Fruit fly (Drosophila melanogaster) whole organism, wandering third instar larva: ENCODE results near the gene CG3566.

Experiments used
- CrebA ChIP-seq: fragments of 200-800 bp; sonication (Bioruptor generic); optimal IDR thresholded peaks from 2 replicates; lab custom pipeline; 2016; ENCODE audit warnings: missing biosample characterization, mild to moderate bottlenecking, missing genetic modification characterization, borderline replicate concordance
- Vsx2 ChIP-seq: fragments of 200-300, 225-300 bp; sonication (Bioruptor generic); optimal IDR thresholded peaks from 2 replicates; lab custom pipeline; 2018; ENCODE audit warnings: missing biosample characterization, missing genetic modification characterization; ENCODE audit not compliant: partially characterized antibody
- pan ChIP-seq: fragments of >200 bp; optimal IDR thresholded peaks from 2 replicates; lab custom pipeline; 2017
- sv ChIP-seq: fragments of 200-800 bp; sonication (Bioruptor generic); optimal IDR thresholded peaks from 3 replicates; lab custom pipeline; 2016; ENCODE audit warnings: missing biosample characterization, missing genetic modification characterization
- usp ChIP-seq: fragments of >200 bp; optimal IDR thresholded peaks from 2 replicates; lab custom pipeline; 2017; ENCODE audit warnings: missing biosample characterization, missing genetic modification characterization

DNA sequence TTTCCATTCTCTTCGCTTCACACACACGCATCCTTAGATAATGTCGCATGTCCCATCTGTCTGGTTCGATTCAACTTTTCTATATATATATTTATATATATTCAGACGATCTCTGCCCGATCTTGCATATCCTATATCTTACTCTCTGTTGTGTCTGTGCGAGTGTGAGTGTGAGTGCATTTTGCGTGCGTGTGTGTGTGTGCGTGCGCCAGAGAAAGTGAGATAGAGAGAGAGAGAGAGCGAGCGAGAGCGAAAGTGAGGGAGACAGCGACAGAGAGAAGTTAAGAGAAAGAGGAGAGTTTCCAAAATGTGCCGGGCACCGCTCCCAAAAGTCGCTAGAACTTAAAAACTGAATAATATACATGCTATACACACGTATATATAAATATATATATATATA lies 44.8 kb downstream of the CG3566 start:
- TF ChIP-seq sv (GFP tag; lab: Kevin White, UChicago): no peak
- no peak for TF ChIP-seq Vsx2
- no peak for TF ChIP-seq CrebA (GFP tag; lab: Kevin White, UChicago)
- no peak for TF ChIP-seq pan (lab: Kevin White, UChicago)
- no peak for TF ChIP-seq usp (GFP tag; lab: Kevin White, UChicago)
